Fruit fly (Drosophila melanogaster) whole organism, prepupa: ENCODE results near the gene TfIIFalpha.

ENCODE experiments used
- CG6163 ChIP-seq: fragments of 200-800 bp; sonication (Bioruptor generic); IDR thresholded peaks from 3 replicates; pipeline ENCODE4 v1.3.6; 2022; ENCODE audit warnings: missing biosample characterization, missing genetic modification characterization
- CG6854 ChIP-seq: fragments of 200-800 bp; sonication (Bioruptor generic); optimal IDR thresholded peaks from 2 replicates; lab custom pipeline; 2017; ENCODE audit warnings: missing biosample characterization, mild to moderate bottlenecking, missing genetic modification characterization
- Eip93F ChIP-seq: fragments of 200-800 bp; sonication (Bioruptor generic); optimal IDR thresholded peaks from 2 replicates; lab custom pipeline; 2016; ENCODE audit warnings: missing biosample characterization, mild to moderate bottlenecking, missing genetic modification characterization
- Gug ChIP-seq: fragments of 200-800 bp; sonication (Bioruptor generic); IDR thresholded peaks from 2 replicates; pipeline ENCODE4 v1.3.6; 2022; ENCODE audit warnings: missing biosample characterization, missing genetic modification characterization
- Hr39 ChIP-seq: fragments of 200-800 bp; sonication (Bioruptor generic); optimal IDR thresholded peaks from 2 replicates; lab custom pipeline; 2016; ENCODE audit warnings: missing biosample characterization, missing genetic modification characterization
- achi ChIP-seq: fragments of 200-800 bp; sonication (Bioruptor generic); optimal IDR thresholded peaks from 3 replicates; lab custom pipeline; 2016; ENCODE audit warnings: missing biosample characterization, missing genetic modification characterization
- cyc ChIP-seq: fragments of 200-800 bp; sonication (Bioruptor generic); optimal IDR thresholded peaks from 3 replicates; lab custom pipeline; 2016; ENCODE audit warnings: missing biosample characterization, missing genetic modification characterization
- salr ChIP-seq, 2 experiments: fragments of 200-800 bp; sonication (Bioruptor generic); optimal IDR thresholded peaks; 3 replicates each; lab custom pipeline; 2016 to 2018; ENCODE audit warnings: missing biosample characterization in 2 of 2, missing genetic modification characterization in 2 of 2, mild to moderate bottlenecking in 1 of 2

- TF ChIP-seq cyc (GFP tag; lab: Kevin White, UChicago) (no peak), achi (no peak), CG6854 (GFP tag; lab: Kevin White, UChicago) (no peak), Eip93F (GFP tag; lab: Kevin White, UChicago) (no peak), Hr39 (no peak), salr (GFP tag; optimal IDR thresholded peaks at IDR 0.05; lab: Kevin White, UChicago) (no peak), CG6163 (GFP tag; lab: Robert Waterston, UW) (no peak), Gug (GFP tag; lab: Robert Waterston, UW) (no peak)
Observed at dm6 chr3R:6374307-6374574, 6.0 kb upstream of the TfIIFalpha start, which contains the start of gene CG42564.
